Worm (Caenorhabditis elegans) whole organism, midembryonic: ENCODE data around the gene col-165.

Source experiments
- T22C8.4 ChIP-seq: fragments of 200-800 bp; sonication (Bioruptor generic); IDR thresholded peaks from 2 replicates; pipeline ENCODE4 v1.3.6; 2022; ENCODE audit warnings: missing genetic modification characterization, missing compliant biosample characterization
- cog-1 ChIP-seq: sonication (generic microtip); optimal IDR thresholded peaks from 2 replicates; lab custom pipeline; 2016; ENCODE audit warnings: missing genetic modification characterization, missing compliant biosample characterization
- flt-1 ChIP-seq: fragments of 200-800 bp; sonication (Bioruptor generic); IDR thresholded peaks from 2 replicates; pipeline ENCODE4 v1.3.6; 2022; ENCODE audit warnings: missing genetic modification characterization, missing compliant biosample characterization
- klf-2 ChIP-seq: fragments of 200-800 bp; sonication (Bioruptor generic); conservative IDR thresholded peaks from 2 replicates; pipeline ENCODE4 v1.3.6; 2022; ENCODE audit warnings: missing genetic modification reagents, missing genetic modification characterization, missing compliant biosample characterization
- med-1 ChIP-seq: sonication (generic microtip); optimal IDR thresholded peaks from 2 replicates; lab custom pipeline; 2017; ENCODE audit warnings: missing genetic modification characterization, mild to moderate bottlenecking, missing compliant biosample characterization, antibody characterized with exemption, missing genetic modification reagents; ENCODE audit not compliant: insufficient read depth
- ref-1 ChIP-seq: fragments of 200-800 bp; sonication (Bioruptor generic); conservative IDR thresholded peaks from 2 replicates; pipeline ENCODE4 v1.3.6; 2022; ENCODE audit warnings: missing genetic modification reagents, missing genetic modification characterization, missing compliant biosample characterization
- tab-1 ChIP-seq: fragments of 200-800 bp; sonication (Bioruptor generic); IDR thresholded peaks from 2 replicates; pipeline ENCODE4 v1.3.6; 2022; ENCODE audit warnings: missing genetic modification characterization, missing compliant biosample characterization
- ztf-23 ChIP-seq: fragments of 200-800 bp; sonication (Bioruptor generic); IDR thresholded peaks from 2 replicates; pipeline ENCODE4 v1.3.6; 2022; ENCODE audit warnings: missing genetic modification reagents, missing genetic modification characterization, missing compliant biosample characterization
- ztf-29 ChIP-seq: fragments of 200-800 bp; sonication (Bioruptor generic); IDR thresholded peaks from 2 replicates; pipeline ENCODE4 v1.3.6; 2022; ENCODE audit warnings: missing genetic modification reagents, missing genetic modification characterization, missing compliant biosample characterization

The col-165 gene

ce11 chrX:4368800-4369199 is 15.4 kb downstream of the col-165 start, which contains the start of gene R160.4:
Gene R160.4, minus strand, starts transcription at chrX:4368900.
- TF ChIP-seq ref-1 (GFP tag; lab: Robert Waterston, UW) (no peak), cog-1 (tag; lab: Kevin White, UChicago) (no peak), T22C8.4 (GFP tag; lab: Robert Waterston, UW) (no peak), ztf-23 (GFP tag; lab: Robert Waterston, UW) (no peak), flt-1 (GFP tag; lab: Robert Waterston, UW) (no peak), med-1 (GFP tag; lab: Kevin White, UChicago) (no peak), tab-1 (GFP tag; lab: Robert Waterston, UW) (no peak), klf-2 (GFP tag; lab: Robert Waterston, UW) (no peak), ztf-29 (no peak)

- TF ChIP-seq ztf-23 (GFP tag; lab: Robert Waterston, UW) (no peak), T22C8.4 (GFP tag; lab: Robert Waterston, UW) (no peak), med-1 (GFP tag; lab: Kevin White, UChicago) (no peak), ref-1 (GFP tag; lab: Robert Waterston, UW) (no peak), tab-1 (GFP tag; lab: Robert Waterston, UW) (no peak), flt-1 (GFP tag; lab: Robert Waterston, UW) (no peak), klf-2 (GFP tag; lab: Robert Waterston, UW) (no peak), cog-1 (tag; lab: Kevin White, UChicago) (no peak), ztf-29 (no peak)
These were observed 17.3 kb downstream of the col-165 start, which contains the start of gene R160.5 for ce11 chrX:4370756-4371155. Gene R160.5, minus strand, starts transcription at chrX:4370856.

DNA sequence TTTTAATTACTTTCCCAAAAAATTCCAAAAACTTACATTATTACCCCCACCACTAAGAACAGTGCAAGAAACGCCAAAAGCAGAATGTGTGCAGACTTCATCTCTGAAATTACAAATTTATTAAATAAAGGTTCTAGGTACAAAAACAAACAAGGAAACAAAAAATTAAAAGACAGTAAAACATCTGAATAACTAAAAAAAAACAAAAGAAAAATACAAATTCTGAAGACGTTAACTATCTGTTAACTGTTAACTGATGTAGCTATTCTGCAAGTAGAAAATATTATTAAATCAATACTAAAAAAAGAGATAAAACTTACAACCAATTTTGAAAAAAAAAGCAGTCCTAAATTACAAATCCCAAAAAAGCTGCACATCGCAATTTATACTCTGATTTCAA is 18.0 kb downstream of the col-165 start, which contains the start of gene R160.13:
Gene R160.13 (minus strand): TSS at position 101 of the 400 bp plus-strand sequence.
- TF ChIP-seq ztf-23 (GFP tag; lab: Robert Waterston, UW), result no peak
- TF ChIP-seq tab-1 (GFP tag; lab: Robert Waterston, UW), result no peak
- TF ChIP-seq T22C8.4 (GFP tag; lab: Robert Waterston, UW), result no peak
- TF ChIP-seq med-1 (GFP tag; lab: Kevin White, UChicago), result no peak
- no peak for TF ChIP-seq ztf-29
- TF ChIP-seq ref-1 (GFP tag; lab: Robert Waterston, UW), result no peak
- no peak for TF ChIP-seq klf-2 (GFP tag; lab: Robert Waterston, UW)
- no peak for TF ChIP-seq flt-1 (GFP tag; lab: Robert Waterston, UW)

DNA sequence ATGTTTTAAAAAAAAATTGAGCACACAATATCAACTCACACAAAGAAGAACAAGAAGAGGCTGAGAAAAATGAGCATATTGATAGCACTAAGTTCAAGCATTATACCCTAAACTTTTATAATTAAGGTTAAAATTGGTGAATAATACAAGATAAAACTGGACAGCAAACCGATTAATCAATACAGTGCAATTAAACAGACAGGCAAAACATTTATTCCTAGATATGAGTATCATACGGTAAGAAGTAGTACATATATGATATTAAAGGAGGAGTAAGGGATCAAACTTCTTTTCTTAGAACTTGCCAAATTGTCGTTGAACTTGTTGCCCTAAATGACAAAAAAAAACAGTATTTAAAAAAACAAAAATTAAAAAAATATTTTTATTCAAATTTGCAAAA is 18.6 kb downstream of the col-165 start, which contains the start of gene R160.14:
Gene R160.14 (minus strand): TSS at position 101 of the 400 bp plus-strand sequence.
- no peak for TF ChIP-seq klf-2 (GFP tag; lab: Robert Waterston, UW)
- no peak for TF ChIP-seq T22C8.4 (GFP tag; lab: Robert Waterston, UW)
- no peak for TF ChIP-seq ztf-29
- TF ChIP-seq flt-1 (GFP tag; lab: Robert Waterston, UW), result no peak
- TF ChIP-seq med-1 (GFP tag; lab: Kevin White, UChicago), result no peak
- TF ChIP-seq tab-1 (GFP tag; lab: Robert Waterston, UW), result no peak
- no peak for TF ChIP-seq ztf-23 (GFP tag; lab: Robert Waterston, UW)
- no peak for TF ChIP-seq ref-1 (GFP tag; lab: Robert Waterston, UW)
- no peak for TF ChIP-seq cog-1 (tag; lab: Kevin White, UChicago)

DNA sequence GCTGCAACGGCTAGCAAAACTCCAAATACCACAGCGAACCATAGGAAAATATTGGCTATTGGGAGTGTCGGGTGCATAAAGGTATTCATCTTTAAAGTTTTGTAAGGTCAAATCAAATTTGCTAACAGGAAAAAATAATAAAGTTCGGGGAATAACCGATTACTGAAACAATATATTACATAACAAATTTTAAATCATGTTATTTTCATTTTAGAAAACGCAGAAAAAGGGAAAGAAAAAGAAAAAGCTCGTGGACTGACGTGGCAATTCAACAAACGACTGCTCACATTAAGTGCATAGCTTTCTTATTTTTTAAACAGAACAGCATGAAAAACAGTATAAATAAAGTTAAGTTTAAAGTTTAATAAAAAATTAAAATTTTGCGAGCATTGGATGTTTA is 19.7 kb downstream of the col-165 start, which contains the start of gene R160.6:
Gene R160.6 (minus strand): TSS at position 101 of the 400 bp plus-strand sequence.
- TF ChIP-seq flt-1 (GFP tag; lab: Robert Waterston, UW) (no peak), ztf-29 (no peak), ref-1 (GFP tag; lab: Robert Waterston, UW) (no peak), tab-1 (GFP tag; lab: Robert Waterston, UW) (no peak)

DNA sequence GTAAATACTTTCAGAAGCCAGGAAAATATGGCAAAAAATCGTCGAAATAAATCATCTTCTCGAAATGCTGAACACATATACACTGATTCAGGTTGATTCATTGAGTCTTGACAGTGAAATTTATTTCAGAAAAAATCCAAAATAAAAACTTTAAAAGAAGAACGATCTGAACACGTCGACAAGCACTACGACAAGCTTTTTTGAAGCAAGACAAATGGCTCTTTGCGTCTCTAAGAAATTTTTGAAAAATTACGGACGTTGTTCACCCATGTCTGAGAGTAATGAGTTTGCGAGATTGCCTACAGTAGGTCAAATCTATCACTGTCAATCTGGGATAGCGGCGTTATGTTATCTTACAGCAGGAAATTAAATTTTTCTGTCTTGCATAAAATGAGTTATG is 23.4 kb downstream of the col-165 start, which contains the start of gene R160.2:
Gene R160.2 (minus strand): TSS at position 101 of the 400 bp plus-strand sequence.
- TF ChIP-seq ztf-29, result no peak
- no peak for TF ChIP-seq ztf-23 (GFP tag; lab: Robert Waterston, UW)
- no peak for TF ChIP-seq T22C8.4 (GFP tag; lab: Robert Waterston, UW)
- TF ChIP-seq flt-1 (GFP tag; lab: Robert Waterston, UW), result no peak
- TF ChIP-seq med-1 (GFP tag; lab: Kevin White, UChicago), result no peak
- no peak for TF ChIP-seq cog-1 (tag; lab: Kevin White, UChicago)
- no peak for TF ChIP-seq ref-1 (GFP tag; lab: Robert Waterston, UW)
- no peak for TF ChIP-seq tab-1 (GFP tag; lab: Robert Waterston, UW)
- TF ChIP-seq klf-2 (GFP tag; lab: Robert Waterston, UW), result no peak

DNA sequence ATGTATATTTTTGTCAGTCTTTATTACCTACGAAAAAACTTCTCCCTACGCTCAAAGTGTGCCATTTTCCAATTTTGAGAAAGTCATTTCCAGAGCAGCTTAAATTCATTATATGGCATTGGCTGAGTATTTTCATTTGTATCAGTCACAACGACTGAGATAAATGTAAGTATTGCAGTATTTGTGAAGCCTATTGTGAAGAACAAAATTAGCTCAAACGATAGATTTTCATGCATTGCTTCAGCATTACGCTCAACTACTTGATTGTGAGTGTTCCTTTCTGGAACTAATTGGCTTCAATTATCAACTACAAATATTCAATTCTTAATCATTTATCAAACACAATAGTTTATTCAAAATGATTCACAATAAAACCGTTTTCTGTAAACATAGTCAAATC is 24.3 kb downstream of the col-165 start, which contains the start of gene R160.12:
Gene R160.12 (minus strand): TSS at position 101 of the 400 bp plus-strand sequence.
- TF ChIP-seq cog-1 (tag; lab: Kevin White, UChicago) (no peak), ztf-29 (no peak), ref-1 (GFP tag; lab: Robert Waterston, UW) (no peak), med-1 (GFP tag; lab: Kevin White, UChicago) (no peak), klf-2 (GFP tag; lab: Robert Waterston, UW) (no peak)

ce11 chrX:4383316-4383936 is 30.0 kb downstream of the col-165 start, which contains the start of gene lst-2:
Gene lst-2, minus strand, starts transcription at chrX:4383366.
- TF ChIP-seq cog-1 (tag; lab: Kevin White, UChicago) (no peak), med-1 (GFP tag; lab: Kevin White, UChicago) (no peak), ztf-29 (no peak), tab-1 (GFP tag; lab: Robert Waterston, UW) (no peak)

DNA sequence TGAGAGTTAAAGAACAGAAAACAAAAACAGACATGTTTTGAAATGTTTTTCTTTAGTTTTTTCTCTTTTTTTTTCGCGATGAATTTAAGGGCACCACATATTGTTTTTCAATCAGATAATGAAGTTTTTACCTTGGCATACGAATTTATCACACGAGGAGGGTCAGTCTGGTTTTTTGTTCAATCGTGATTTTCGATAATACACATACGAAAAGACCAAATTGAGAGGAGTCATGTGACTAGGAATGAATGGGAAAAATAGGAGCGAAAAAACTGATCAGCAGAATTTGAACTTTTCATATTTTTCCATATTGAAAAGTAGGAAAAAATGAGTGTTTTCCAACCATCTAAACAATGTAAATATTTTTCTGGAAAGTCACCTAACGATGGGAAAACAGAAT is 33.1 kb downstream of the col-165 start:
- no peak for TF ChIP-seq ztf-29
- no peak for TF ChIP-seq ref-1 (GFP tag; lab: Robert Waterston, UW)
- TF ChIP-seq klf-2 (GFP tag; lab: Robert Waterston, UW), result no peak
- TF ChIP-seq med-1 (GFP tag; lab: Kevin White, UChicago), result no peak
- no peak for TF ChIP-seq cog-1 (tag; lab: Kevin White, UChicago)
- no peak for TF ChIP-seq flt-1 (GFP tag; lab: Robert Waterston, UW)
- TF ChIP-seq ztf-23 (GFP tag; lab: Robert Waterston, UW), result no peak
- no peak for TF ChIP-seq tab-1 (GFP tag; lab: Robert Waterston, UW)
- TF ChIP-seq T22C8.4 (GFP tag; lab: Robert Waterston, UW), result no peak
